Worm (Caenorhabditis elegans) whole organism, L4/young adult: ENCODE measurements around the gene F47B10.6.

ENCODE experiments used
- W03F9.2 ChIP-seq: fragments of 150-350 bp; optimal IDR thresholded peaks from 2 replicates; lab custom pipeline; 2014; ENCODE audit warnings: missing biosample characterization, missing genetic modification characterization
- him-1 ChIP-seq: sonication (generic microtip); optimal IDR thresholded peaks from 2 replicates; lab custom pipeline; 2016; ENCODE audit warnings: missing genotype, missing genetic modification reagents, missing genetic modification characterization, missing compliant biosample characterization

DNA sequence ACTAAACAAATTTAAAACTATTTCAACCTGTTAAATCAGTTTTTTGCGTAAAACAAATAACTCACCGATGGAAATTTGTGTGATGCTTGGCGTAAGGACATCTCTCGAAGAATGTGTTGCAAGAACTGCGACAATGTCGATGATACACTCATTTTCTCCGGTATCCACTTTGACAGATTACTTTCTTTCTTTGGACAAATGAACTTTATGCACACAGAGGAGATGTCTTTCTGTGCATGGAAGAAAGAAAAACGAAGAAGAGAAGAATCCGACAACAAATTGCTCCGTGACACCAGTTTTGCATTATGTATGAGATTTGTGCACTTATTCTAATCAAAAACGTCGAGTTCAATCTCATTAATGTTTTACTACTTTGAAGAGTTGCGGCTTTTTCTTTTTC is 49.8 kb upstream of the F47B10.6 start, which contains the start of gene plc-1:
- no peak for TF ChIP-seq him-1 (tag; lab: Kevin White, UChicago)
- TF ChIP-seq W03F9.2 (tag; lab: Kevin White, UChicago) = no peak
